Worm (Caenorhabditis elegans) whole organism, mixed stage, embryonic: Measurements from ENCODE around the gene sft-1.

Experiments used
- flh-1 ChIP-seq: fragments of 200-800 bp; sonication (Bioruptor generic); optimal IDR thresholded peaks from 2 replicates; lab custom pipeline; 2018; ENCODE audit warnings: mild to moderate bottlenecking, missing genetic modification characterization, moderate library complexity, missing compliant biosample characterization
- mep-1 ChIP-seq: fragments of 150-350 bp; optimal IDR thresholded peaks from 2 replicates; lab custom pipeline; 2017; ENCODE audit warnings: missing biosample characterization, missing genetic modification reagents, missing genetic modification characterization, inconsistent platforms
- pha-4 ChIP-seq: fragments of 150-350 bp; optimal IDR thresholded peaks from 2 replicates; lab custom pipeline; 2018; ENCODE audit warnings: missing biosample characterization, missing genetic modification reagents, missing genetic modification characterization
- ztf-11 ChIP-seq: fragments of 150-350 bp; optimal IDR thresholded peaks from 2 replicates; lab custom pipeline; 2014; ENCODE audit warnings: missing biosample characterization, missing genetic modification characterization

DNA sequence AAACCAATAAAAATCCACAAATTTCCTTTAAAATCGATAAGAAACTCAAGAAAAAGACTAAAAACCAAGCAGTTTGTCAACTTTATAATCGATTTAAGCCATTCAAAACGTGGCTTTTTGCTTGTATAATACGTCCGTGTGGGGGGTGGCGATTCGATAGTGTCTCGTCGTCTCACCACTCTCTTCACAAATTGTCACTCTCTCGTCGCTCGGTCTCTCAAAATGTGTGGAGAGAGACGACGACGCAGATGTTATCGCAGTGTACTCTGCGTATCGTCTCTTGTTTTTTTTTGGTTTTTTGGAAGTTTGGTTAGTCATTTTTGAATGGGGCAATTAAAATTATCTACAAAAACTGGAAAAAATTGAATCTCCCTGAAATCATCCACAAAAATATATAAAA, 41.1 kb downstream of the sft-1 start:
- no peak for TF ChIP-seq pha-4
- no peak for TF ChIP-seq ztf-11
- TF ChIP-seq mep-1 = peak; percentile 33
- no peak for TF ChIP-seq flh-1 (GFP tag; lab: Kevin White, UChicago)
